Worm (Caenorhabditis elegans) whole organism, L1 larva: ENCODE data around the gene gon-14.

ENCODE experiments used
- C04F5.9 ChIP-seq: sonication (generic microtip); optimal IDR thresholded peaks from 2 replicates; lab custom pipeline; 2016; ENCODE audit warnings: missing genetic modification characterization, missing compliant biosample characterization
- F16B12.6 ChIP-seq: fragments of 150-350 bp; optimal IDR thresholded peaks from 2 replicates; lab custom pipeline; 2014; ENCODE audit warnings: missing biosample characterization, missing genetic modification characterization
- ceh-82 ChIP-seq, 3 experiments: fragments of 150-350 bp in 1 of 3; sonication (generic microtip) in 2 of 3; optimal IDR thresholded peaks; 2 replicates each; lab custom pipeline; 2014 to 2017; ENCODE audit warnings: missing biosample characterization in 3 of 3, missing genetic modification characterization in 3 of 3
- ceh-88 ChIP-seq: fragments of 200-800 bp; sonication (Bioruptor generic); IDR thresholded peaks from 2 replicates; pipeline ENCODE4 v1.3.6; 2022; ENCODE audit warnings: missing genetic modification characterization, missing compliant biosample characterization
- dpl-1 ChIP-seq, 3 experiments: fragments of 150-350 bp in 2 of 3; sonication (generic microtip) in 1 of 3; optimal IDR thresholded peaks; 2 replicates each; lab custom pipeline; 2014 to 2017; ENCODE audit warnings: missing biosample characterization in 3 of 3, missing genetic modification characterization in 3 of 3, missing genetic modification reagents in 3 of 3
- dsc-1 ChIP-seq: sonication (generic microtip); optimal IDR thresholded peaks from 2 replicates; lab custom pipeline; 2016; ENCODE audit warnings: mild to moderate bottlenecking, missing genetic modification characterization, missing compliant biosample characterization
- efl-1 ChIP-seq, 4 experiments: fragments of 150-350 bp; optimal IDR thresholded peaks in 3 of 4; peaks in 1 of 4; 1 replicate in 1 of 4; 2 replicates in 3 of 4; lab custom pipeline; 2014; ENCODE audit warnings: missing biosample characterization in 2 of 4, missing genetic modification characterization in 2 of 4, missing genetic modification reagents in 2 of 4
- efl-3 ChIP-seq: fragments of 200-800 bp; sonication (Bioruptor generic); optimal IDR thresholded peaks from 2 replicates; lab custom pipeline; 2018; ENCODE audit warnings: mild to moderate bottlenecking, missing genetic modification characterization, missing compliant biosample characterization
- egl-13 ChIP-seq: sonication (generic microtip); optimal IDR thresholded peaks from 2 replicates; lab custom pipeline; 2016; ENCODE audit warnings: missing genotype, missing genetic modification reagents, missing genetic modification characterization, missing compliant biosample characterization
- egl-27 ChIP-seq, 2 experiments: fragments of 150-350 bp in 1 of 2; sonication (generic microtip); optimal IDR thresholded peaks; 3 replicates each; lab custom pipeline; 2017 to 2018; ENCODE audit warnings: missing biosample characterization in 2 of 2, missing genetic modification characterization in 2 of 2, missing genetic modification reagents in 2 of 2
- fkh-10 ChIP-seq: sonication (generic microtip); optimal IDR thresholded peaks from 2 replicates; lab custom pipeline; 2017; ENCODE audit warnings: missing biosample characterization, missing genetic modification reagents, missing genetic modification characterization
- fkh-8 ChIP-seq: sonication (generic microtip); optimal IDR thresholded peaks from 2 replicates; lab custom pipeline; 2016; ENCODE audit warnings: mild to moderate bottlenecking, missing genetic modification characterization, missing compliant biosample characterization
- fos-1 ChIP-seq: fragments of 150-350 bp; optimal IDR thresholded peaks from 2 replicates; lab custom pipeline; 2014; ENCODE audit warnings: missing biosample characterization, missing genetic modification characterization
- grh-1 ChIP-seq: fragments of 200-800 bp; sonication (Bioruptor generic); IDR thresholded peaks from 2 replicates; pipeline ENCODE4 v1.3.6; 2022; ENCODE audit warnings: missing genetic modification reagents, missing genetic modification characterization, missing compliant biosample characterization
- hlh-17 ChIP-seq: fragments of 200-800 bp; sonication (Bioruptor generic); optimal IDR thresholded peaks from 2 replicates; lab custom pipeline; 2018; ENCODE audit warnings: missing genetic modification characterization, mild to moderate bottlenecking, missing compliant biosample characterization, moderate library complexity, borderline replicate concordance
- isw-1 ChIP-seq: fragments of 200-800 bp; sonication (Bioruptor generic); IDR thresholded peaks from 2 replicates; pipeline ENCODE4 v1.3.6; 2022; ENCODE audit warnings: missing genetic modification characterization, missing compliant biosample characterization
- lin-13 ChIP-seq: fragments of 150-350 bp; optimal IDR thresholded peaks from 2 replicates; lab custom pipeline; 2014; ENCODE audit warnings: missing biosample characterization, missing genetic modification reagents, missing genetic modification characterization
- lin-14 ChIP-seq: fragments of 200-800 bp; sonication (Bioruptor generic); optimal IDR thresholded peaks from 2 replicates; lab custom pipeline; 2018; ENCODE audit warnings: mild to moderate bottlenecking, missing genetic modification characterization, moderate library complexity, missing compliant biosample characterization
- lin-15B ChIP-seq: fragments of 150-350 bp; sonication (generic microtip); optimal IDR thresholded peaks from 3 replicates; lab custom pipeline; 2014; ENCODE audit warnings: missing biosample characterization, missing genetic modification characterization
- lin-35 ChIP-seq, 2 experiments: fragments of 150-350 bp; optimal IDR thresholded peaks; 2 replicates each; lab custom pipeline; 2014; ENCODE audit warnings: missing biosample characterization in 2 of 2, missing genetic modification characterization in 2 of 2, missing genetic modification reagents in 2 of 2
- lsy-2 ChIP-seq, 2 experiments: fragments of 150-350 bp; optimal IDR thresholded peaks; 2 replicates each; lab custom pipeline; 2014; ENCODE audit warnings: missing biosample characterization in 2 of 2, missing genetic modification characterization in 2 of 2
- mdl-1 ChIP-seq, 2 experiments: fragments of 150-350 bp; optimal IDR thresholded peaks; 2 replicates each; lab custom pipeline; 2014 to 2017; ENCODE audit warnings: missing biosample characterization in 2 of 2, missing genetic modification characterization in 2 of 2, inconsistent platforms in 1 of 2
- mep-1 ChIP-seq: fragments of 150-350 bp; optimal IDR thresholded peaks from 2 replicates; lab custom pipeline; 2014; ENCODE audit warnings: missing biosample characterization, missing genetic modification characterization
- nhr-12 ChIP-seq: sonication (generic microtip); optimal IDR thresholded peaks from 2 replicates; lab custom pipeline; 2017; ENCODE audit warnings: missing biosample characterization, missing genetic modification characterization
- nhr-19 ChIP-seq: fragments of 200-800 bp; sonication (Bioruptor generic); conservative IDR thresholded peaks from 2 replicates; pipeline ENCODE4 v1.3.6; 2022; ENCODE audit warnings: missing genetic modification characterization, missing compliant biosample characterization
- nhr-20 ChIP-seq: sonication (generic microtip); optimal IDR thresholded peaks from 2 replicates; lab custom pipeline; 2016; ENCODE audit warnings: mild to moderate bottlenecking, missing genetic modification characterization, missing compliant biosample characterization
- nhr-28 ChIP-seq: fragments of 150-350 bp; optimal IDR thresholded peaks from 2 replicates; lab custom pipeline; 2014; ENCODE audit warnings: missing biosample characterization, missing genetic modification characterization
- nhr-47 ChIP-seq: sonication (generic microtip); optimal IDR thresholded peaks from 2 replicates; lab custom pipeline; 2016; ENCODE audit warnings: mild to moderate bottlenecking, missing genetic modification characterization, moderate library complexity, missing compliant biosample characterization
- nhr-71 ChIP-seq: sonication (generic microtip); optimal IDR thresholded peaks from 2 replicates; lab custom pipeline; 2016; ENCODE audit warnings: mild to moderate bottlenecking, missing genetic modification characterization, moderate library complexity, missing compliant biosample characterization
- nhr-76 ChIP-seq: sonication (generic microtip); optimal IDR thresholded peaks from 2 replicates; lab custom pipeline; 2017; ENCODE audit warnings: missing biosample characterization, missing genetic modification characterization
- nhr-90 ChIP-seq: sonication (generic microtip); optimal IDR thresholded peaks from 2 replicates; lab custom pipeline; 2016; ENCODE audit warnings: mild to moderate bottlenecking, missing genetic modification characterization, missing compliant biosample characterization; ENCODE audit not compliant: poor library complexity
- pax-3 ChIP-seq: fragments of 200-800 bp; sonication (Bioruptor generic); optimal IDR thresholded peaks from 2 replicates; lab custom pipeline; 2018; ENCODE audit warnings: mild to moderate bottlenecking, missing genetic modification characterization, moderate library complexity, missing compliant biosample characterization
- rnt-1 ChIP-seq: sonication (generic microtip); optimal IDR thresholded peaks from 2 replicates; lab custom pipeline; 2016; ENCODE audit warnings: mild to moderate bottlenecking, missing genetic modification characterization, moderate library complexity, missing compliant biosample characterization
- skn-1 ChIP-seq: fragments of 150-350 bp; optimal IDR thresholded peaks from 2 replicates; lab custom pipeline; 2014; ENCODE audit warnings: missing biosample characterization, missing genetic modification characterization
- snpc-4 ChIP-seq: fragments of 150-350 bp; optimal IDR thresholded peaks from 2 replicates; lab custom pipeline; 2014; ENCODE audit warnings: missing biosample characterization, missing genetic modification characterization
- snu-23 ChIP-seq: sonication (generic microtip); optimal IDR thresholded peaks from 2 replicates; lab custom pipeline; 2016; ENCODE audit warnings: missing genetic modification characterization, missing compliant biosample characterization
- swsn-7 ChIP-seq: sonication (generic microtip); optimal IDR thresholded peaks from 2 replicates; lab custom pipeline; 2016; ENCODE audit warnings: missing genetic modification characterization, missing compliant biosample characterization
- tbx-2 ChIP-seq: sonication (generic microtip); optimal IDR thresholded peaks from 2 replicates; lab custom pipeline; 2016; ENCODE audit warnings: missing genetic modification characterization, missing compliant biosample characterization
- unc-86 ChIP-seq: sonication (generic microtip); optimal IDR thresholded peaks from 2 replicates; lab custom pipeline; 2016; ENCODE audit warnings: missing genetic modification characterization, missing compliant biosample characterization
- vab-15 ChIP-seq: sonication (generic microtip); optimal IDR thresholded peaks from 2 replicates; lab custom pipeline; 2017; ENCODE audit warnings: missing genotype, mild to moderate bottlenecking, missing genetic modification characterization, missing compliant biosample characterization
- xbp-1 ChIP-seq: sonication (generic microtip); optimal IDR thresholded peaks from 2 replicates; lab custom pipeline; 2016; ENCODE audit warnings: missing genetic modification characterization, missing compliant biosample characterization
- ztf-11 ChIP-seq, 2 experiments: sonication (generic microtip); optimal IDR thresholded peaks; 2 replicates each; lab custom pipeline; 2016 to 2017; ENCODE audit warnings: missing genetic modification characterization in 2 of 2, missing biosample characterization in 1 of 2, missing compliant biosample characterization in 1 of 2

The gon-14 gene

ce11 chrV:6611058-6611457 lies at the start of gene gon-14:
gon-14 (minus strand) TSS chrV:6611158.
- no peak for TF ChIP-seq mep-1 (tag; lab: Kevin White, UChicago)
- no peak for TF ChIP-seq C04F5.9 (tag; lab: Kevin White, UChicago)
- no peak for TF ChIP-seq nhr-76
- no peak for TF ChIP-seq hlh-17 (GFP tag; lab: Kevin White, UChicago)
- no peak for TF ChIP-seq lin-15B
- no peak for TF ChIP-seq nhr-12

- TF ChIP-seq nhr-28 (tag; lab: Kevin White, UChicago) (no peak), vab-15 (no peak)
Observed at ce11 chrV:6659533-6659932, 48.6 kb upstream of the gon-14 start.

ce11 chrV:6658765-6659164 lies 47.8 kb upstream of the gon-14 start:
- TF ChIP-seq ztf-11 (tag; optimal IDR thresholded peaks at IDR 0.05; lab: Kevin White, UChicago) (peak in 1 of 2 experiments; percentile 25), nhr-19 (GFP tag; lab: Robert Waterston, UW) (peak; percentile 26), swsn-7 (tag; lab: Kevin White, UChicago) (peak; percentile 35), tbx-2 (peak; percentile 53), lin-35 (GFP tag; optimal IDR thresholded peaks at IDR 0.05; lab: Kevin White, UChicago) (peak in 1 of 2 experiments; percentile 35), unc-86 (tag; lab: Kevin White, UChicago) (peak; percentile 57), nhr-20 (tag; lab: Kevin White, UChicago) (peak; percentile 8), dsc-1 (tag; lab: Kevin White, UChicago) (peak; percentile 48), efl-1 (optimal IDR thresholded peaks at IDR 0.05; lab: Kevin White, UChicago) (peak in 1 of 2 experiments; percentile 30), efl-1 (GFP tag; optimal IDR thresholded peaks at IDR 0.05 in 1 of 2; lab: Kevin White, UChicago) (peak in 1 of 2 experiments; percentile 3), nhr-90 (tag; lab: Kevin White, UChicago) (no peak), isw-1 (GFP tag; lab: Robert Waterston, UW) (peak; percentile 36), nhr-76 (no peak), lin-14 (peak; percentile 84), grh-1 (GFP tag; lab: Robert Waterston, UW) (no peak), fkh-8 (peak; percentile 82), pax-3 (tag; lab: Kevin White, UChicago) (peak; percentile 22), lsy-2 (tag; optimal IDR thresholded peaks at IDR 0.05; lab: Kevin White, UChicago) (peak in 1 of 2 experiments; percentile 51), snpc-4 (peak; percentile 46), egl-27 (tag; optimal IDR thresholded peaks at IDR 0.05; lab: Kevin White, UChicago) (no peak), egl-13 (peak; percentile 58), ceh-82 (tag; optimal IDR thresholded peaks at IDR 0.05; lab: Kevin White, UChicago) (peak; percentile 72 to 99 (median 91)), mep-1 (tag; lab: Kevin White, UChicago) (peak; percentile 23), nhr-47 (tag; lab: Kevin White, UChicago) (peak; percentile 63), ceh-88 (GFP tag; lab: Robert Waterston, UW) (no peak), mdl-1 (tag; optimal IDR thresholded peaks at IDR 0.05; lab: Kevin White, UChicago) (peak in 1 of 2 experiments; percentile 46), nhr-71 (peak; percentile 41), xbp-1 (tag; lab: Kevin White, UChicago) (peak; percentile 35), lin-13 (GFP tag; lab: Kevin White, UChicago) (no peak), rnt-1 (tag; lab: Kevin White, UChicago) (peak; percentile 26), dpl-1 (GFP tag; optimal IDR thresholded peaks at IDR 0.05; lab: Kevin White, UChicago) (peak in 1 of 3 experiments; percentile 41), efl-3 (GFP tag; lab: Kevin White, UChicago) (no peak), skn-1 (tag; lab: Kevin White, UChicago) (no peak), fkh-10 (GFP tag; lab: Kevin White, UChicago) (peak; percentile 72), snu-23 (peak; percentile 43), F16B12.6 (tag; lab: Kevin White, UChicago) (no peak), fos-1 (tag; lab: Kevin White, UChicago) (peak; percentile 30)
- TF ChIP-seq, all 84 proteins: peak for 27
